Worm (Caenorhabditis elegans) whole organism, young adult: ENCODE results near the gene str-57.

ENCODE experiments used
- B0019.2 ChIP-seq: fragments of 200-800 bp; sonication (Bioruptor generic); conservative IDR thresholded peaks from 2 replicates; pipeline ENCODE4 v1.3.6; 2022; ENCODE audit warnings: missing genetic modification reagents, missing genetic modification characterization, missing compliant biosample characterization
- B0336.3 ChIP-seq: fragments of 200-800 bp; sonication (Bioruptor generic); IDR thresholded peaks from 2 replicates; pipeline ENCODE4 v1.3.6; 2022; ENCODE audit warnings: missing genetic modification characterization, missing compliant biosample characterization
- C06A6.2 ChIP-seq: fragments of 200-800 bp; sonication (Bioruptor generic); conservative IDR thresholded peaks from 2 replicates; pipeline ENCODE4 v1.3.6; 2022; ENCODE audit warnings: missing genetic modification characterization, missing compliant biosample characterization
- F22D6.2 ChIP-seq: sonication (generic microtip); optimal IDR thresholded peaks from 2 replicates; lab custom pipeline; 2016; ENCODE audit warnings: mild to moderate bottlenecking, missing genetic modification characterization, missing compliant biosample characterization
- F49E8.2 ChIP-seq: sonication (generic microtip); optimal IDR thresholded peaks from 3 replicates; lab custom pipeline; 2017; ENCODE audit warnings: missing genetic modification characterization, mild to moderate bottlenecking, missing compliant biosample characterization, antibody characterized with exemption, moderate library complexity; ENCODE audit not compliant: insufficient read depth
- F55B11.4 ChIP-seq: sonication (generic microtip); optimal IDR thresholded peaks from 2 replicates; lab custom pipeline; 2016; ENCODE audit warnings: missing compliant biosample characterization, missing genetic modification characterization, borderline replicate concordance; ENCODE audit not compliant: insufficient read depth
- F57A8.1 ChIP-seq: fragments of 200-800 bp; sonication (Bioruptor generic); optimal IDR thresholded peaks from 2 replicates; lab custom pipeline; 2018; ENCODE audit warnings: mild to moderate bottlenecking, missing genetic modification characterization, moderate library complexity, missing compliant biosample characterization
- K11D2.4 ChIP-seq: fragments of 200-800 bp; sonication (Bioruptor generic); IDR thresholded peaks from 2 replicates; pipeline ENCODE4 v1.3.6; 2022; ENCODE audit warnings: missing genetic modification reagents, missing genetic modification characterization, missing compliant biosample characterization
- Y67H2A.10 ChIP-seq: fragments of 200-800 bp; sonication (Bioruptor generic); conservative IDR thresholded peaks from 2 replicates; pipeline ENCODE4 v1.3.6; 2022; ENCODE audit warnings: missing genetic modification reagents, missing genetic modification characterization, missing compliant biosample characterization
- Y79H2A.3 ChIP-seq: fragments of 200-800 bp; sonication (Bioruptor generic); conservative IDR thresholded peaks from 2 replicates; pipeline ENCODE4 v1.3.6; 2022; ENCODE audit warnings: missing genetic modification reagents, missing genetic modification characterization, missing compliant biosample characterization
- ZK185.1 ChIP-seq: sonication (generic microtip); optimal IDR thresholded peaks from 2 replicates; lab custom pipeline; 2016; ENCODE audit warnings: mild to moderate bottlenecking, missing genetic modification characterization, missing compliant biosample characterization; ENCODE audit not compliant: poor library complexity, severe bottlenecking
- atf-7 ChIP-seq: sonication (generic microtip); optimal IDR thresholded peaks from 2 replicates; lab custom pipeline; 2017; ENCODE audit warnings: mild to moderate bottlenecking, missing genetic modification characterization, missing compliant biosample characterization
- athp-1 ChIP-seq: sonication (generic microtip); optimal IDR thresholded peaks from 2 replicates; lab custom pipeline; 2017; ENCODE audit warnings: mild to moderate bottlenecking, missing genetic modification characterization, missing compliant biosample characterization
- attf-3 ChIP-seq: fragments of 200-800 bp; sonication (Bioruptor generic); conservative IDR thresholded peaks from 2 replicates; pipeline ENCODE4 v1.3.6; 2022; ENCODE audit warnings: missing genetic modification reagents, missing genetic modification characterization, missing compliant biosample characterization
- attf-5 ChIP-seq: fragments of 200-800 bp; sonication (Bioruptor generic); optimal IDR thresholded peaks from 2 replicates; lab custom pipeline; 2018; ENCODE audit warnings: mild to moderate bottlenecking, missing genetic modification characterization, missing compliant biosample characterization
- cebp-1 ChIP-seq, 2 experiments: fragments of 200-800 bp in 1 of 2; sonication (Bioruptor generic) in 1 of 2; sonication (generic microtip) in 1 of 2; IDR thresholded peaks in 1 of 2; optimal IDR thresholded peaks in 1 of 2; 2 replicates each; pipeline versions ENCODE4 v1.3.6 to Lab custom; 2017 to 2022; ENCODE audit warnings: missing compliant biosample characterization in 2 of 2, missing genetic modification characterization in 2 of 2, mild to moderate bottlenecking in 1 of 2, missing genetic modification reagents in 1 of 2, moderate library complexity in 1 of 2
- ceh-100 ChIP-seq: fragments of 200-800 bp; sonication (Bioruptor generic); IDR thresholded peaks from 2 replicates; pipeline ENCODE4 v1.3.6; 2022; ENCODE audit warnings: missing genetic modification reagents, missing genetic modification characterization, missing compliant biosample characterization
- ceh-27 ChIP-seq: fragments of 200-800 bp; sonication (Bioruptor generic); optimal IDR thresholded peaks from 2 replicates; lab custom pipeline; 2018; ENCODE audit warnings: mild to moderate bottlenecking, missing genetic modification characterization, moderate library complexity, missing compliant biosample characterization
- ceh-58 ChIP-seq: fragments of 200-800 bp; sonication (Bioruptor generic); IDR thresholded peaks from 2 replicates; pipeline ENCODE4 v1.3.6; 2022; ENCODE audit warnings: missing genetic modification characterization, missing compliant biosample characterization
- dpff-1 ChIP-seq: sonication (generic microtip); optimal IDR thresholded peaks from 2 replicates; lab custom pipeline; 2017; ENCODE audit warnings: mild to moderate bottlenecking, missing genetic modification characterization, missing compliant biosample characterization
- dpl-1 ChIP-seq: fragments of 150-350 bp; optimal IDR thresholded peaks from 2 replicates; lab custom pipeline; 2014; ENCODE audit warnings: missing biosample characterization, missing genetic modification reagents, missing genetic modification characterization
- egrh-3 ChIP-seq: fragments of 200-800 bp; sonication (Bioruptor generic); IDR thresholded peaks from 2 replicates; pipeline ENCODE4 v1.3.6; 2022; ENCODE audit warnings: missing genetic modification reagents, missing genetic modification characterization, missing compliant biosample characterization
- ekl-4 ChIP-seq: fragments of 200-800 bp; sonication (Bioruptor generic); IDR thresholded peaks from 2 replicates; pipeline ENCODE4 v1.3.6; 2022; ENCODE audit warnings: missing genetic modification reagents, missing genetic modification characterization, missing compliant biosample characterization
- hlh-12 ChIP-seq: sonication (generic microtip); optimal IDR thresholded peaks from 2 replicates; lab custom pipeline; 2016; ENCODE audit warnings: missing genetic modification characterization, missing compliant biosample characterization
- lag-1 ChIP-seq: fragments of 200-800 bp; sonication (Bioruptor generic); IDR thresholded peaks from 2 replicates; pipeline ENCODE4 v1.3.6; 2022; ENCODE audit warnings: missing genetic modification reagents, missing genetic modification characterization, missing compliant biosample characterization
- let-607 ChIP-seq, 2 experiments: fragments of 200-800 bp in 1 of 2; sonication (Bioruptor generic) in 1 of 2; sonication (generic microtip) in 1 of 2; optimal IDR thresholded peaks; 2 replicates each; lab custom pipeline; 2016 to 2018; ENCODE audit warnings: mild to moderate bottlenecking in 2 of 2, missing compliant biosample characterization in 2 of 2, missing genetic modification characterization in 2 of 2, moderate library complexity in 2 of 2, missing genotype in 1 of 2
- lin-35 ChIP-seq, 3 experiments: fragments of 150-350 bp in 2 of 3; sonication (generic microtip) in 1 of 3; optimal IDR thresholded peaks; 2 replicates each; lab custom pipeline; 2014 to 2018; ENCODE audit warnings: missing biosample characterization in 3 of 3, missing genetic modification characterization in 3 of 3, missing genetic modification reagents in 3 of 3
- mcd-1 ChIP-seq: fragments of 200-800 bp; sonication (Bioruptor generic); IDR thresholded peaks from 2 replicates; pipeline ENCODE4 v1.3.6; 2022; ENCODE audit warnings: missing genetic modification reagents, missing genetic modification characterization, missing compliant biosample characterization
- mel-28 ChIP-seq: sonication (generic microtip); optimal IDR thresholded peaks from 2 replicates; lab custom pipeline; 2016; ENCODE audit warnings: borderline replicate concordance, mild to moderate bottlenecking, missing genetic modification characterization, missing compliant biosample characterization
- mes-4 ChIP-seq: sonication (generic microtip); optimal IDR thresholded peaks from 2 replicates; lab custom pipeline; 2016; ENCODE audit warnings: missing genotype, missing genetic modification characterization, missing compliant biosample characterization
- nfya-2 ChIP-seq: fragments of 200-800 bp; sonication (Bioruptor generic); IDR thresholded peaks from 2 replicates; pipeline ENCODE4 v1.3.6; 2022; ENCODE audit warnings: missing genetic modification reagents, missing genetic modification characterization, missing compliant biosample characterization
- nhr-80 ChIP-seq: sonication (generic microtip); optimal IDR thresholded peaks from 2 replicates; lab custom pipeline; 2016; ENCODE audit warnings: missing genetic modification characterization, missing compliant biosample characterization
- rcor-1 ChIP-seq: fragments of 200-800 bp; sonication (Bioruptor generic); IDR thresholded peaks from 2 replicates; pipeline ENCODE4 v1.3.6; 2022; ENCODE audit warnings: missing genetic modification reagents, missing genetic modification characterization, missing compliant biosample characterization
- rec-8 ChIP-seq, 2 experiments: sonication (generic microtip); optimal IDR thresholded peaks; 2 replicates each; lab custom pipeline; 2016; ENCODE audit warnings: mild to moderate bottlenecking in 2 of 2, missing genetic modification characterization in 2 of 2, missing genetic modification reagents in 2 of 2, missing genotype in 2 of 2, missing biosample characterization in 1 of 2, missing compliant biosample characterization in 1 of 2, moderate library complexity in 1 of 2
- repo-1 ChIP-seq: sonication (generic microtip); optimal IDR thresholded peaks from 2 replicates; lab custom pipeline; 2017; ENCODE audit warnings: mild to moderate bottlenecking, missing genetic modification characterization, missing compliant biosample characterization
- sea-2 ChIP-seq: fragments of 200-800 bp; sonication (Bioruptor generic); IDR thresholded peaks from 2 replicates; pipeline ENCODE4 v1.3.6; 2022; ENCODE audit warnings: missing genetic modification characterization, missing compliant biosample characterization
- snpc-4 ChIP-seq, 5 experiments: fragments of 150-350 bp in 1 of 5; sonication (generic microtip) in 4 of 5; optimal IDR thresholded peaks; 2 replicates each; lab custom pipeline; 2014 to 2018; ENCODE audit warnings: missing genetic modification characterization in 5 of 5, missing biosample characterization in 3 of 5, antibody characterized with exemption in 2 of 5, mild to moderate bottlenecking in 2 of 5, missing compliant biosample characterization in 2 of 5, missing genotype in 2 of 5, moderate library complexity in 2 of 5, missing genetic modification reagents in 1 of 5
- tlf-1 ChIP-seq: fragments of 200-800 bp; sonication (Bioruptor generic); optimal IDR thresholded peaks from 2 replicates; lab custom pipeline; 2018; ENCODE audit warnings: mild to moderate bottlenecking, missing genetic modification characterization, missing compliant biosample characterization
- ztf-18 ChIP-seq: sonication (generic microtip); optimal IDR thresholded peaks from 2 replicates; lab custom pipeline; 2016; ENCODE audit warnings: missing genotype, mild to moderate bottlenecking, missing genetic modification characterization, missing compliant biosample characterization
- ztf-6 ChIP-seq: fragments of 200-800 bp; sonication (Bioruptor generic); IDR thresholded peaks from 2 replicates; pipeline ENCODE4 v1.3.6; 2022; ENCODE audit warnings: missing genetic modification reagents, missing genetic modification characterization, missing compliant biosample characterization

Gene str-57

ce11 chrV:15915307-15915706, 44.9 kb downstream of the str-57 start:
- no peak for TF ChIP-seq lag-1 (GFP tag; lab: Robert Waterston, UW)
- no peak for TF ChIP-seq F22D6.2 (tag; lab: Kevin White, UChicago)
- TF ChIP-seq attf-3 (GFP tag; lab: Robert Waterston, UW) = no peak
- no peak for TF ChIP-seq ZK185.1
- no peak for TF ChIP-seq mel-28
- no peak for TF ChIP-seq ceh-27 (GFP tag; lab: Kevin White, UChicago)
- no peak for TF ChIP-seq ekl-4 (GFP tag; lab: Robert Waterston, UW)
- TF ChIP-seq let-607 (tag; optimal IDR thresholded peaks at IDR 0.05; lab: Kevin White, UChicago) = no peak
- TF ChIP-seq attf-5 (GFP tag; lab: Kevin White, UChicago) = no peak
- no peak for TF ChIP-seq hlh-12
- TF ChIP-seq ztf-6 = no peak
- TF ChIP-seq lin-35 (GFP tag; optimal IDR thresholded peaks at IDR 0.05; lab: Kevin White, UChicago) = no peak
- no peak for TF ChIP-seq atf-7 (tag; lab: Kevin White, UChicago)
- TF ChIP-seq mes-4 (tag; lab: Kevin White, UChicago) = no peak
- no peak for TF ChIP-seq sea-2 (GFP tag; lab: Robert Waterston, UW)
- TF ChIP-seq mcd-1 (GFP tag; lab: Robert Waterston, UW) = no peak

- TF ChIP-seq egrh-3 (GFP tag; lab: Robert Waterston, UW) (no peak), ztf-18 (tag; lab: Kevin White, UChicago) (no peak), C06A6.2 (GFP tag; lab: Robert Waterston, UW) (no peak), ceh-58 (GFP tag; lab: Robert Waterston, UW) (no peak), nhr-80 (tag; lab: Kevin White, UChicago) (peak; percentile 82), F55B11.4 (no peak), rec-8 (tag; optimal IDR thresholded peaks at IDR 0.05; lab: Kevin White, UChicago) (no peak), ceh-100 (GFP tag; lab: Robert Waterston, UW) (no peak), nfya-2 (GFP tag; lab: Robert Waterston, UW) (no peak), Y67H2A.10 (GFP tag; lab: Robert Waterston, UW) (no peak), F49E8.2 (tag; lab: Kevin White, UChicago) (no peak), cebp-1 (GFP tag; IDR thresholded peaks at IDR 0.05; lab: Robert Waterston, UW) (peak; percentile 86), cebp-1 (tag; optimal IDR thresholded peaks at IDR 0.05; lab: Kevin White, UChicago) (peak; percentile 93)
Measured at ce11 chrV:15915919-15916318, 45.5 kb downstream of the str-57 start, which contains the start of gene gst-38. gst-38 (minus strand) TSS chrV:15916070.

ce11 chrV:15917458-15917857, 47.0 kb downstream of the str-57 start, which contains the start of gene F35E8.9:
F35E8.9 (minus strand) TSS chrV:15917558.
- TF ChIP-seq rcor-1 (no peak), dpl-1 (no peak), dpff-1 (no peak), Y79H2A.3 (GFP tag; lab: Robert Waterston, UW) (no peak), mel-28 (no peak), ztf-18 (tag; lab: Kevin White, UChicago) (no peak), snpc-4 (GFP tag; optimal IDR thresholded peaks at IDR 0.05; lab: Kevin White, UChicago) (no peak), snpc-4 (tag; optimal IDR thresholded peaks at IDR 0.05; lab: Kevin White, UChicago) (no peak), B0019.2 (no peak), sea-2 (GFP tag; lab: Robert Waterston, UW) (no peak), K11D2.4 (GFP tag; lab: Robert Waterston, UW) (no peak), ceh-100 (GFP tag; lab: Robert Waterston, UW) (no peak), F57A8.1 (GFP tag; lab: Kevin White, UChicago) (no peak), B0336.3 (no peak), F49E8.2 (tag; lab: Kevin White, UChicago) (no peak), tlf-1 (GFP tag; lab: Kevin White, UChicago) (no peak), repo-1 (tag; lab: Kevin White, UChicago) (no peak), athp-1 (no peak)
